Worm (Caenorhabditis elegans): ENCODE data around the gene K03D3.5.

The K03D3.5 gene

ce11 chrIV:16328519-16328918, 8.2 kb upstream of the K03D3.5 start, which contains the start of gene K03D3.2:
TSS of gene K03D3.2 (minus strand) at chrIV:16328619.
- TF ChIP-seq hmg-11 (tag; optimal IDR thresholded peaks at IDR 0.05) (no peak), lsy-12 (tag; optimal IDR thresholded peaks at IDR 0.05) (no peak), nhr-23 (tag; optimal IDR thresholded peaks at IDR 0.05) (peak; percentile 60), pqm-1 (tag; optimal IDR thresholded peaks at IDR 0.05) (no peak)

ce11 chrIV:16324589-16324988, 4.3 kb upstream of the K03D3.5 start, which contains the start of gene srz-105:
TSS of gene srz-105 (plus strand) at chrIV:16324889.
- TF ChIP-seq ceh-82 (tag; optimal IDR thresholded peaks at IDR 0.05) (no peak), skn-1 (tag; optimal IDR thresholded peaks at IDR 0.05) (no peak), ceh-28 (tag; optimal IDR thresholded peaks at IDR 0.05) (no peak), elt-3 (tag; optimal IDR thresholded peaks at IDR 0.05) (no peak), egl-27 (tag; optimal IDR thresholded peaks at IDR 0.05) (no peak), zag-1 (tag; optimal IDR thresholded peaks at IDR 0.05) (no peak), R02D3.7 (tag; optimal IDR thresholded peaks at IDR 0.05) (no peak), fkh-10 (GFP tag; optimal IDR thresholded peaks at IDR 0.05) (no peak), fos-1 (tag; optimal IDR thresholded peaks at IDR 0.05) (no peak), pqm-1 (tag; optimal IDR thresholded peaks at IDR 0.05) (no peak), unc-39 (tag; optimal IDR thresholded peaks at IDR 0.05) (no peak)

- no peak for TF ChIP-seq hmg-11 (tag; optimal IDR thresholded peaks at IDR 0.05)
- TF ChIP-seq R02D3.7 (tag; optimal IDR thresholded peaks at IDR 0.05): no peak
- TF ChIP-seq mdl-1 (tag; optimal IDR thresholded peaks at IDR 0.05): no peak
- TF ChIP-seq lsy-12 (tag; optimal IDR thresholded peaks at IDR 0.05): no peak
- no peak for TF ChIP-seq elt-2 (tag; optimal IDR thresholded peaks at IDR 0.05)
- no peak for TF ChIP-seq ZK546.5 (tag; optimal IDR thresholded peaks at IDR 0.05)
- TF ChIP-seq nhr-12 (tag; optimal IDR thresholded peaks at IDR 0.05): no peak
- no peak for TF ChIP-seq nhr-77 (tag; optimal IDR thresholded peaks at IDR 0.05)
- TF ChIP-seq ceh-9 (tag; optimal IDR thresholded peaks at IDR 0.05): no peak
- no peak for TF ChIP-seq tbx-2 (tag; optimal IDR thresholded peaks at IDR 0.05)
- no peak for TF ChIP-seq skn-1 (tag; optimal IDR thresholded peaks at IDR 0.05)
- no peak for TF ChIP-seq elt-1 (tag; optimal IDR thresholded peaks at IDR 0.05)
These were observed 3.1 kb upstream of the K03D3.5 start, which contains the start of gene srz-104 for ce11 chrIV:16323373-16323772. TSS of gene srz-104 (plus strand) at chrIV:16323673.

- TF ChIP-seq elt-1 (tag; optimal IDR thresholded peaks at IDR 0.05) (no peak), R02D3.7 (tag; optimal IDR thresholded peaks at IDR 0.05) (no peak), nhr-76 (tag; optimal IDR thresholded peaks at IDR 0.05) (no peak), pha-4 (tag; optimal IDR thresholded peaks at IDR 0.05) (no peak), lsy-12 (tag; optimal IDR thresholded peaks at IDR 0.05) (no peak), nhr-12 (tag; optimal IDR thresholded peaks at IDR 0.05) (no peak), nhr-43 (tag; optimal IDR thresholded peaks at IDR 0.05; ENCODE audit: poor library complexity, severe bottlenecking) (no peak), fkh-10 (GFP tag; optimal IDR thresholded peaks at IDR 0.05) (no peak), mdl-1 (tag; optimal IDR thresholded peaks at IDR 0.05) (no peak), unc-39 (tag; optimal IDR thresholded peaks at IDR 0.05) (no peak), sea-2 (GFP tag; optimal IDR thresholded peaks at IDR 0.05) (no peak), tbx-2 (tag; optimal IDR thresholded peaks at IDR 0.05) (no peak), zag-1 (tag; optimal IDR thresholded peaks at IDR 0.05) (no peak), ztf-11 (tag; optimal IDR thresholded peaks at IDR 0.05) (no peak), ZK546.5 (tag; optimal IDR thresholded peaks at IDR 0.05) (no peak), nhr-11 (tag; optimal IDR thresholded peaks at IDR 0.05) (no peak), nhr-28 (tag; optimal IDR thresholded peaks at IDR 0.05) (no peak), aly-2 (tag; optimal IDR thresholded peaks at IDR 0.05) (no peak)
These were observed 556 bp upstream of the K03D3.5 start, which contains the start of gene srz-61 for ce11 chrIV:16320866-16321265. TSS of gene srz-61 (plus strand) at chrIV:16321166.

ce11 chrIV:16310103-16310502, 10.2 kb downstream of the K03D3.5 start:
- TF ChIP-seq nhr-28 (tag; optimal IDR thresholded peaks at IDR 0.05) (no peak), nhr-237 (tag; optimal IDR thresholded peaks at IDR 0.05) (no peak), tbx-2 (tag; optimal IDR thresholded peaks at IDR 0.05) (no peak), ceh-9 (tag; optimal IDR thresholded peaks at IDR 0.05) (no peak), egl-5 (tag; optimal IDR thresholded peaks at IDR 0.05) (no peak), zag-1 (tag; optimal IDR thresholded peaks at IDR 0.05) (no peak), lin-15B (tag; optimal IDR thresholded peaks at IDR 0.05) (no peak), sea-2 (GFP tag; optimal IDR thresholded peaks at IDR 0.05) (no peak), snpc-4 (tag; optimal IDR thresholded peaks at IDR 0.05) (no peak), nfya-1 (tag; optimal IDR thresholded peaks at IDR 0.05; ENCODE audit: insufficient read depth) (no peak), fkh-10 (GFP tag; optimal IDR thresholded peaks at IDR 0.05) (no peak), aly-2 (tag; optimal IDR thresholded peaks at IDR 0.05) (no peak), mdl-1 (tag; optimal IDR thresholded peaks at IDR 0.05) (no peak), nhr-25 (tag; optimal IDR thresholded peaks at IDR 0.05) (no peak), nhr-77 (tag; optimal IDR thresholded peaks at IDR 0.05) (no peak), eor-1 (tag; optimal IDR thresholded peaks at IDR 0.05) (no peak), lsy-12 (tag; optimal IDR thresholded peaks at IDR 0.05) (no peak), unc-39 (tag; optimal IDR thresholded peaks at IDR 0.05) (no peak)

All from whole organism, L3 larva.